Fruit fly (Drosophila melanogaster) whole organism, embryonic: ENCODE data around the gene CG42633.

ENCODE experiments used
- CG14441 ChIP-seq: fragments of 200-800 bp; sonication (Bioruptor generic); IDR thresholded peaks from 2 replicates; pipeline ENCODE4 v1.3.6; 2022; ENCODE audit warnings: missing biosample characterization, missing genetic modification characterization
- br ChIP-seq: fragments of >200 bp; optimal IDR thresholded peaks from 2 replicates; lab custom pipeline; 2017
- ham ChIP-seq: fragments of 200-800 bp; sonication (Bioruptor generic); IDR thresholded peaks from 2 replicates; pipeline ENCODE4 v1.3.6; 2022; ENCODE audit warnings: missing biosample characterization, missing genetic modification characterization
- row ChIP-seq: fragments of 200-800 bp; sonication (Bioruptor generic); IDR thresholded peaks from 3 replicates; pipeline ENCODE4 v1.3.6; 2022; ENCODE audit warnings: missing biosample characterization, missing genetic modification characterization

DNA sequence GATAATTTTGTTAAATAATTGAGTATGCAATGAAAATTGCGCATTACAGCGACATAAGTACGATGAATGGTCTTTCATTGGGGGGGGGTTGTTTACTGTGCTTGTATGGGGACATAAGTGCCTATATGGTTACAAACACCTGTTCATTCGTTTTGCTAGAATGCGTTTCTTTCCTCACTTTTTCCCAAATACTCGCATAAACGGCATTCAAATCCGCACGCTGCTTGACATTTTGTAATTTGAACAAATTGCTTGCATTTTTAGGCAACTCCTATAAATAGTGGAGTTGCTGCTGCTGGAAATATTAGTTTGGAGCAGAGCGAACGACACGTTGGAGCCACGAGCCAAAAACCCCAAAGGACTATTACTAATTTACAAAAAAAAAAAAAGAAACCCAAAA, 2.8 kb downstream of the CG42633 start, which contains the start of gene Desi:
- TF ChIP-seq CG14441 (GFP tag; lab: Robert Waterston, UW) (no peak), row (no peak), br (no peak), ham (GFP tag; lab: Robert Waterston, UW) (no peak)
